Fruit fly (Drosophila melanogaster) whole organism, wandering third instar larva: Measurements from ENCODE around the gene CG8478.

ENCODE experiments used
- Abd-B ChIP-seq: fragments of >200 bp; optimal IDR thresholded peaks from 2 replicates; lab custom pipeline; 2017; ENCODE audit warnings: missing biosample characterization, missing genetic modification characterization
- CG32264 ChIP-seq: fragments of 200-800 bp; sonication (Bioruptor generic); optimal IDR thresholded peaks from 2 replicates; lab custom pipeline; 2016; ENCODE audit warnings: missing biosample characterization, missing genetic modification characterization
- CG9705 ChIP-seq: fragments of 200-800 bp; sonication (Bioruptor generic); optimal IDR thresholded peaks from 2 replicates; lab custom pipeline; 2018; ENCODE audit warnings: missing biosample characterization, mild to moderate bottlenecking, missing genetic modification characterization
- CrebA ChIP-seq: fragments of 200-800 bp; sonication (Bioruptor generic); optimal IDR thresholded peaks from 2 replicates; lab custom pipeline; 2016; ENCODE audit warnings: missing biosample characterization, mild to moderate bottlenecking, missing genetic modification characterization, borderline replicate concordance
- Dfd ChIP-seq: fragments of >200 bp; optimal IDR thresholded peaks from 2 replicates; lab custom pipeline; 2017; ENCODE audit warnings: missing biosample characterization, missing genetic modification characterization
- Dif ChIP-seq: fragments of 200-275, 200-300 bp; sonication (Bioruptor generic); optimal IDR thresholded peaks from 2 replicates; lab custom pipeline; 2018; ENCODE audit warnings: missing biosample characterization, missing genetic modification characterization; ENCODE audit not compliant: partially characterized antibody
- GATAd ChIP-seq: sonication (Bioruptor generic); optimal IDR thresholded peaks from 2 replicates; lab custom pipeline; 2016; ENCODE audit warnings: missing biosample characterization, missing genetic modification characterization
- HLH106 ChIP-seq: fragments of 200-800 bp; optimal IDR thresholded peaks from 3 replicates; lab custom pipeline; 2019; ENCODE audit warnings: missing biosample characterization, mild to moderate bottlenecking, missing genetic modification characterization, moderate library complexity
- Hnf4 ChIP-seq: fragments of 200-800 bp; sonication (Bioruptor generic); optimal IDR thresholded peaks from 2 replicates; lab custom pipeline; 2016; ENCODE audit warnings: missing biosample characterization, mild to moderate bottlenecking, missing genetic modification characterization
- Hr78 ChIP-seq: fragments of >200 bp; optimal IDR thresholded peaks from 2 replicates; lab custom pipeline; 2017; ENCODE audit warnings: missing biosample characterization, missing genetic modification characterization
- Hr83 ChIP-seq: fragments of 200-300 bp; sonication (Bioruptor generic); optimal IDR thresholded peaks from 2 replicates; lab custom pipeline; 2016; ENCODE audit warnings: missing biosample characterization, mild to moderate bottlenecking, missing genetic modification characterization, moderate library complexity; ENCODE audit not compliant: poor library complexity, severe bottlenecking
- Jra ChIP-seq: sonication (Bioruptor generic); optimal IDR thresholded peaks from 2 replicates; lab custom pipeline; 2016; ENCODE audit warnings: missing biosample characterization, missing genetic modification characterization
- Mio ChIP-seq: sonication (Bioruptor generic); optimal IDR thresholded peaks from 2 replicates; lab custom pipeline; 2016; ENCODE audit warnings: missing biosample characterization, missing genetic modification characterization
- Myc ChIP-seq: fragments of >200 bp; optimal IDR thresholded peaks from 2 replicates; lab custom pipeline; 2017
- N ChIP-seq: fragments of >200 bp; optimal IDR thresholded peaks from 2 replicates; lab custom pipeline; 2018; ENCODE audit warnings: missing biosample characterization, missing external identifiers, missing genetic modification characterization
- OdsH ChIP-seq: fragments of 200-800 bp; sonication (Bioruptor generic); optimal IDR thresholded peaks from 2 replicates; lab custom pipeline; 2016; ENCODE audit warnings: missing biosample characterization, mild to moderate bottlenecking, missing genetic modification characterization
- Rel ChIP-seq, 2 experiments: fragments of 200-800 bp; sonication (Bioruptor generic) in 1 of 2; optimal IDR thresholded peaks; 2 replicates in 1 of 2; 3 replicates in 1 of 2; lab custom pipeline; 2016 to 2019; ENCODE audit warnings: mild to moderate bottlenecking in 2 of 2, missing biosample characterization in 2 of 2, missing genetic modification characterization in 2 of 2, moderate library complexity in 1 of 2
- Sp1 ChIP-seq: fragments of 200-800 bp; sonication (Bioruptor generic); optimal IDR thresholded peaks from 3 replicates; lab custom pipeline; 2019; ENCODE audit warnings: missing biosample characterization, mild to moderate bottlenecking, missing genetic modification characterization, moderate library complexity
- Vsx2 ChIP-seq: fragments of 200-300, 225-300 bp; sonication (Bioruptor generic); optimal IDR thresholded peaks from 2 replicates; lab custom pipeline; 2018; ENCODE audit warnings: missing biosample characterization, missing genetic modification characterization; ENCODE audit not compliant: partially characterized antibody
- br ChIP-seq: fragments of 200-800 bp; sonication (Bioruptor generic); optimal IDR thresholded peaks from 2 replicates; lab custom pipeline; 2016; ENCODE audit warnings: missing biosample characterization, missing genetic modification characterization
- brk ChIP-seq: fragments of 200-800 bp; sonication (Bioruptor generic); optimal IDR thresholded peaks from 2 replicates; lab custom pipeline; 2016; ENCODE audit warnings: missing biosample characterization, mild to moderate bottlenecking, missing genetic modification characterization
- dl ChIP-seq, 2 experiments: fragments of 175-275, 200-275 bp in 1 of 2; fragments of 200-275 bp in 1 of 2; sonication (Bioruptor generic); optimal IDR thresholded peaks; lab custom pipeline; 2018; ENCODE audit warnings: mild to moderate bottlenecking in 2 of 2, missing biosample characterization in 2 of 2, missing genetic modification characterization in 2 of 2, moderate library complexity in 2 of 2; ENCODE audit not compliant: partially characterized antibody in 2 of 2, insufficient read depth in 1 of 2
- dmrt93B ChIP-seq: fragments of 200-800 bp; sonication (Bioruptor generic); optimal IDR thresholded peaks from 2 replicates; lab custom pipeline; 2018; ENCODE audit warnings: missing biosample characterization, mild to moderate bottlenecking, missing genetic modification characterization
- dsf ChIP-seq: sonication (Bioruptor generic); optimal IDR thresholded peaks from 2 replicates; lab custom pipeline; 2016; ENCODE audit warnings: missing biosample characterization, missing genetic modification characterization, borderline replicate concordance
- ey ChIP-seq: fragments of 200-800 bp; sonication (Bioruptor generic); optimal IDR thresholded peaks from 2 replicates; lab custom pipeline; 2016; ENCODE audit warnings: missing biosample characterization, missing genetic modification characterization
- foxo ChIP-seq, 2 experiments: fragments of 200-800 bp; sonication (Bioruptor generic); optimal IDR thresholded peaks; 2 replicates in 1 of 2; 3 replicates in 1 of 2; lab custom pipeline; 2016 to 2017; ENCODE audit warnings: missing biosample characterization in 2 of 2, missing genetic modification characterization in 2 of 2
- fru ChIP-seq: fragments of 200-800 bp; sonication (Bioruptor generic); optimal IDR thresholded peaks from 3 replicates; lab custom pipeline; 2016; ENCODE audit warnings: missing biosample characterization, mild to moderate bottlenecking, missing genetic modification characterization
- h ChIP-seq: fragments of 200-800 bp; sonication (Bioruptor generic); optimal IDR thresholded peaks from 3 replicates; lab custom pipeline; 2016; ENCODE audit warnings: missing biosample characterization, mild to moderate bottlenecking, missing genetic modification characterization
- jim ChIP-seq: fragments of 175-275, 200-325 bp; sonication (Bioruptor generic); optimal IDR thresholded peaks from 2 replicates; lab custom pipeline; 2016; ENCODE audit warnings: missing biosample characterization, mild to moderate bottlenecking, missing genetic modification characterization
- lola ChIP-seq: fragments of >200 bp; optimal IDR thresholded peaks from 2 replicates; lab custom pipeline; 2017; ENCODE audit warnings: missing biosample characterization, missing genetic modification characterization
- pan ChIP-seq: fragments of >200 bp; optimal IDR thresholded peaks from 2 replicates; lab custom pipeline; 2017
- psq ChIP-seq: fragments of 200-800 bp; sonication (Bioruptor generic); optimal IDR thresholded peaks from 3 replicates; lab custom pipeline; 2017; ENCODE audit warnings: missing biosample characterization, mild to moderate bottlenecking, missing genetic modification characterization, moderate library complexity
- rgr ChIP-seq: fragments of 200-800 bp; sonication (Bioruptor generic); optimal IDR thresholded peaks from 3 replicates; lab custom pipeline; 2016; ENCODE audit warnings: missing biosample characterization, mild to moderate bottlenecking, missing genetic modification characterization
- sage ChIP-seq: fragments of 200-800 bp; sonication (Bioruptor generic); optimal IDR thresholded peaks from 2 replicates; lab custom pipeline; 2016; ENCODE audit warnings: missing biosample characterization, mild to moderate bottlenecking, missing genetic modification characterization
- sv ChIP-seq: fragments of 200-800 bp; sonication (Bioruptor generic); optimal IDR thresholded peaks from 3 replicates; lab custom pipeline; 2016; ENCODE audit warnings: missing biosample characterization, missing genetic modification characterization
- tai ChIP-seq: sonication (Bioruptor generic); optimal IDR thresholded peaks from 2 replicates; lab custom pipeline; 2016; ENCODE audit warnings: missing biosample characterization, missing genetic modification characterization
- usp ChIP-seq: fragments of >200 bp; optimal IDR thresholded peaks from 2 replicates; lab custom pipeline; 2017; ENCODE audit warnings: missing biosample characterization, missing genetic modification characterization
- woc ChIP-seq: sonication (Bioruptor generic); optimal IDR thresholded peaks from 2 replicates; lab custom pipeline; 2016; ENCODE audit warnings: missing biosample characterization, mild to moderate bottlenecking, missing genetic modification characterization

The CG8478 gene

DNA sequence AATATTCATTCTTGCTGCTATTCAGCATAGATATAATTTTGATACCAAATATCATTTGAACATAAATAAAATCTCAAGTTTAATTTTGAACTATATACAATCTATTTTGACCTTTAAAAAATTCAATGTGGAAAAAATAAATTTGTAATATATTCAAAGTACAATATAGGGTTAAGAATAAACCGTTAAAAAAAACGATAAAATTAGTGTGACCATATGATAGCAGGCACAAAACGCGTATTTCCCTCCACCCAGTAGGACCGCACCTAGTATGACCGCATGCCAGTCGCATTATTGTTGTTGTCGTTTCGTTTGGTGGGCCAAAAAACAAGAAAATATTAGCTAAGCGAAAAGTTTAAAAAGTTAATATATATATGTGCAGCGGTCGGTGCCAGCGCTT is 29.6 kb downstream of the CG8478 start, which contains the start of gene CG8516:
TSS of gene CG8516 (plus strand) at position 278 of the 400 bp plus-strand sequence.
- TF ChIP-seq HLH106: peak; percentile 19
- TF ChIP-seq h (GFP tag; lab: Kevin White, UChicago): peak; percentile 29
- no peak for TF ChIP-seq brk (GFP tag; lab: Kevin White, UChicago)
- peak in 1 of 2 experiments; percentile 29 for TF ChIP-seq foxo (GFP tag; optimal IDR thresholded peaks at IDR 0.05; lab: Kevin White, UChicago)
- no peak for TF ChIP-seq Mio
- no peak for TF ChIP-seq Hnf4 (GFP tag; lab: Kevin White, UChicago)
- no peak for TF ChIP-seq OdsH (GFP tag; lab: Kevin White, UChicago)
- TF ChIP-seq lola (GFP tag; lab: Kevin White, UChicago): no peak
- no peak for TF ChIP-seq Abd-B
- TF ChIP-seq Sp1 (GFP tag; lab: Kevin White, UChicago): peak; percentile 11
- TF ChIP-seq Rel (GFP tag; optimal IDR thresholded peaks at IDR 0.05; lab: Kevin White, UChicago): no peak
- TF ChIP-seq Rel (tag; optimal IDR thresholded peaks at IDR 0.05; lab: Kevin White, UChicago): peak; percentile 41
- TF ChIP-seq sv (GFP tag; lab: Kevin White, UChicago): peak; percentile 11
- TF ChIP-seq Dfd (GFP tag; lab: Kevin White, UChicago): no peak
- peak; percentile 24 for TF ChIP-seq woc (GFP tag; lab: Kevin White, UChicago)
- TF ChIP-seq ey: no peak
- TF ChIP-seq Myc (lab: Kevin White, UChicago): no peak
- TF ChIP-seq br: no peak

dm6 chr3R:9800644-9801330 is 37.3 kb downstream of the CG8478 start, which contains the start of the genes CG9467 and CG8526:
Gene CG9467 (minus strand): TSS chr3R:9801026.
Gene CG8526 (plus strand): TSS chr3R:9801280.
- TF ChIP-seq brk (GFP tag; lab: Kevin White, UChicago): no peak
- TF ChIP-seq OdsH (GFP tag; lab: Kevin White, UChicago): peak; percentile 54
- no peak for TF ChIP-seq br
- TF ChIP-seq CG9705 (GFP tag; lab: Kevin White, UChicago): peak; percentile 60
- no peak for TF ChIP-seq N (GFP tag; lab: Kevin White, UChicago)
- no peak for TF ChIP-seq Mio
- peak; percentile 24 for TF ChIP-seq Jra (GFP tag; lab: Kevin White, UChicago)
- TF ChIP-seq Sp1 (GFP tag; lab: Kevin White, UChicago): peak; percentile 59
- TF ChIP-seq Abd-B: no peak
- TF ChIP-seq dmrt93B: no peak
- TF ChIP-seq sage (GFP tag; lab: Kevin White, UChicago): no peak
- TF ChIP-seq CrebA (GFP tag; lab: Kevin White, UChicago): no peak
- TF ChIP-seq tai: no peak
- peak; percentile 57 for TF ChIP-seq ey
- TF ChIP-seq Dif: no peak
- no peak for TF ChIP-seq Hr78 (GFP tag; lab: Kevin White, UChicago)
- TF ChIP-seq Rel (GFP tag; optimal IDR thresholded peaks at IDR 0.05; lab: Kevin White, UChicago): no peak
- TF ChIP-seq Rel (tag; optimal IDR thresholded peaks at IDR 0.05; lab: Kevin White, UChicago): peak; percentile 64
- no peak for TF ChIP-seq usp (GFP tag; lab: Kevin White, UChicago)
- TF ChIP-seq sv (GFP tag; lab: Kevin White, UChicago): peak; percentile 56
- TF ChIP-seq Vsx2 (GFP tag; lab: Kevin White, UChicago): no peak
- no peak for TF ChIP-seq Dfd (GFP tag; lab: Kevin White, UChicago)
- no peak for TF ChIP-seq dl (GFP tag; optimal IDR thresholded peaks at IDR 0.05; lab: Kevin White, UChicago; ENCODE audit: insufficient read depth in 1 of 2, partially characterized antibody in 2 of 2)
- peak; percentile 74 for TF ChIP-seq rgr (GFP tag; lab: Kevin White, UChicago)
- TF ChIP-seq lola (GFP tag; lab: Kevin White, UChicago): no peak
- TF ChIP-seq jim: no peak
- no peak for TF ChIP-seq Hr83 (GFP tag; lab: Kevin White, UChicago)
- no peak for TF ChIP-seq CG32264 (GFP tag; lab: Kevin White, UChicago)
- TF ChIP-seq fru (GFP tag; lab: Kevin White, UChicago): peak; percentile 55
- TF ChIP-seq Hnf4 (GFP tag; lab: Kevin White, UChicago): no peak
- TF ChIP-seq pan (lab: Kevin White, UChicago): no peak
- no peak for TF ChIP-seq dsf (GFP tag; lab: Kevin White, UChicago)
- TF ChIP-seq GATAd: no peak
- peak; percentile 38 for TF ChIP-seq psq (GFP tag; lab: Kevin White, UChicago)
- peak; percentile 82 for TF ChIP-seq HLH106
- peak; percentile 69 for TF ChIP-seq h (GFP tag; lab: Kevin White, UChicago)
- peak; percentile 82 for TF ChIP-seq woc (GFP tag; lab: Kevin White, UChicago)
- TF ChIP-seq foxo (GFP tag; optimal IDR thresholded peaks at IDR 0.05; lab: Kevin White, UChicago): peak in 1 of 2 experiments; percentile 79
- peak; percentile 55 for TF ChIP-seq Myc (lab: Kevin White, UChicago)
